Worm (Caenorhabditis elegans): Measurements from ENCODE around the gene nhr-162.

The nhr-162 gene

DNA sequence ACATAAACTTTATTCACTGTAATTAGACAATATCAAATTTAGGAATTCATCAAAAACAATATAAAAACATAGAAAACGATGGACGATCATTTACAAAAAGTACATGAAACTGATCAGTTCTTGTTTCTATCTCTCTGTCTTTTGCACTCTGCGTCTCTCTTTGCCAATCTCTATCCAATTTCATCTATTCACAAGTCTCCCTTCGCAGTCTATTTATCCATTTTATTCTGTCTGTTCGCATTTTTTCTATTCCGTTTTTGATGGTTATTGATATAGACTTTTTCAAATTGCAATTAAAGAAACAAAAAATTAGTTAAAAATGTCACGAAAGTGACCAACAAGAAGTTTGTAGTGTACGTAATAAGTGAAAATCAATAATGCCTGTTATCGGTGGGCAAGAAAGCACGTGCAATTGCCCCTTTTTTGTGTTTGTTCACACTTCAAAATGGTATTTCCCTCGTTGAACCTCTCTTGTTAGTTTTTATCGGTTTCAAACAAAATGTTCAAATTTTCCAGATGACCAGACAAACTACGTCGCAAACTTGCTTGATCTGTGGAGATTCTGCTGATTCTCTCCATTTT lies 6.7 kb upstream of the nhr-162 start, which contains the start of gene nhr-42:
TSS of gene nhr-42 (plus strand) at position 517 of the 582 bp plus-strand sequence.
- TF ChIP-seq nhr-80 (tag; optimal IDR thresholded peaks at IDR 0.05) (peak; percentile 55), mel-28 (tag; optimal IDR thresholded peaks at IDR 0.05; ENCODE audit: borderline replicate concordance) (no peak), F57C9.4 (tag; optimal IDR thresholded peaks at IDR 0.05) (no peak), lin-35 (GFP tag; optimal IDR thresholded peaks at IDR 0.05) (no peak), rcor-1 (GFP tag; IDR thresholded peaks at IDR 0.05) (no peak), cebp-1 (GFP tag; IDR thresholded peaks at IDR 0.05) (no peak), cebp-1 (tag; optimal IDR thresholded peaks at IDR 0.05) (peak; percentile 8), madf-10 (tag; optimal IDR thresholded peaks at IDR 0.05) (no peak), lag-1 (GFP tag; IDR thresholded peaks at IDR 0.05) (no peak), lsl-1 (GFP tag; optimal IDR thresholded peaks at IDR 0.05) (no peak), Y53G8AR.9 (GFP tag; conservative IDR thresholded peaks at IDR 0.05) (no peak), pha-4 (tag; optimal IDR thresholded peaks at IDR 0.05) (peak; percentile 72), egl-44 (GFP tag; IDR thresholded peaks at IDR 0.05) (no peak), ztf-6 (GFP tag; IDR thresholded peaks at IDR 0.05) (no peak), B0336.3 (GFP tag; IDR thresholded peaks at IDR 0.05) (no peak), hlh-12 (tag; optimal IDR thresholded peaks at IDR 0.05) (no peak), ztf-28 (GFP tag; IDR thresholded peaks at IDR 0.05) (no peak), hmg-1.2 (GFP tag; IDR thresholded peaks at IDR 0.05) (peak; percentile 37; the same call in 1 of the 2 replicates)

DNA sequence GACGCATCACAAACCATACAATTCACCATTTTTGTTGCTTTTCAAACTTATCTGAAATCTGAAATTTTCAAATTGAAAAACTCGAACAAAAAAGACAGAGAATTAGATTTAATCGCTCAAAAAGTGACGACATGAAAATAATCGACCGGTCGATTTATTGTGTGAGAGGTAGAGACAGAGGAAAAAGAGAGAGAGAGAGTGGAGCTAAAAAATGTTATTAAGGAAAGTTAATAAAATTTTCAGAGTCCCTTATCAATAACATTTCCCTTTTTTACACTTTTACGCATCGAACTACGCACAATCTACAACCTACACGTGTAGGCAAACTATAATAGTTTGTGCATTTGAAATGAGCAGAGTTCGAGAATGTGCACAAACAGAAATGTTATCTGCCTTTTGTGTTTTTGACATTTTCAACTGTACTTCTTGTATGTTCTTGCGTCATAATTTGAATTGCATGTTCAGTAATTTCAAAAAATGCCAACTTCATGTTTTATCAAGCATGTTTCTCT lies 5.4 kb upstream of the nhr-162 start, which contains the start of gene nhr-107:
TSS of gene nhr-107 (minus strand) at position 51 of the 512 bp plus-strand sequence.
- TF ChIP-seq nhr-80 (tag; optimal IDR thresholded peaks at IDR 0.05) (peak; percentile 3), F57C9.4 (tag; optimal IDR thresholded peaks at IDR 0.05) (no peak), lir-1 (GFP tag; conservative IDR thresholded peaks at IDR 0.05) (no peak), egl-44 (GFP tag; IDR thresholded peaks at IDR 0.05) (no peak)

DNA sequence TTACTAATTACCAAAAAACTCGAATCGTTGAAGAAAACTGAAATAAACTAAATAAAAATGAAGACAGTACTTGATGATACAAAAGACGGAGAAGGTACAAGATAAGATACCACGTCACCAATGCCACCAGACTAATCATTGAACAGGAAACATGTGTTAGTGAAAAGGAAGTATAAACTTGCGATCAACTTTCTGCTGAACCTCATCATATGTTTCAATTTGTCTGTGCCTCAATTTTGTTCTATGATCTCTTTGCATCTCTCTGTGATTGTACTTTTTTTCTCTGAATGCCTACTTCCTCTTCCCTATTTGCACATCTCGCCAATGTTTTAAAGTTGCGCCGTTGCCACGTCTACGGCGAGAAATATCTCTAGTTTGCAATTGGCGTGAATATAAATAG lies 2.3 kb upstream of the nhr-162 start:
- TF ChIP-seq mes-4 (tag; optimal IDR thresholded peaks at IDR 0.05) (no peak), lin-26 (GFP tag; IDR thresholded peaks at IDR 0.05) (no peak), let-607 (tag; optimal IDR thresholded peaks at IDR 0.05) (no peak), unc-130 (GFP tag; optimal IDR thresholded peaks at IDR 0.05) (no peak), ztf-28 (GFP tag; IDR thresholded peaks at IDR 0.05) (no peak), K12H6.12 (tag; optimal IDR thresholded peaks at IDR 0.05) (no peak), nfyb-1 (GFP tag; IDR thresholded peaks at IDR 0.05) (0 out of 2 replicates have a peak, but pooled peaks have one; percentile 46), hmg-1.2 (GFP tag; IDR thresholded peaks at IDR 0.05) (peak; percentile 44; the same call in 1 of the 2 replicates), tbp1 (GFP tag; optimal IDR thresholded peaks at IDR 0.05) (no peak), ztf-26 (tag; optimal IDR thresholded peaks at IDR 0.05) (peak; percentile 52), die-1 (tag; optimal IDR thresholded peaks at IDR 0.05) (peak; percentile 8), atf-7 (tag; optimal IDR thresholded peaks at IDR 0.05) (peak; percentile 58), let-526 (GFP tag; IDR thresholded peaks at IDR 0.05) (no peak), F22D6.2 (tag; optimal IDR thresholded peaks at IDR 0.05) (no peak), ztf-3 (GFP tag; optimal IDR thresholded peaks at IDR 0.05) (no peak), K11D2.4 (GFP tag; IDR thresholded peaks at IDR 0.05) (no peak), attf-5 (GFP tag; optimal IDR thresholded peaks at IDR 0.05) (peak; percentile 22), lin-40 (tag; optimal IDR thresholded peaks at IDR 0.05) (peak; percentile 68), ceh-58 (GFP tag; IDR thresholded peaks at IDR 0.05) (no peak), madf-3 (GFP tag; IDR thresholded peaks at IDR 0.05) (no peak), lag-1 (GFP tag; IDR thresholded peaks at IDR 0.05) (no peak), somi-1 (GFP tag; optimal IDR thresholded peaks at IDR 0.05) (peak; percentile 69), Y56A3A.18 (GFP tag; IDR thresholded peaks at IDR 0.05) (no peak), nhr-80 (tag; optimal IDR thresholded peaks at IDR 0.05) (peak; percentile 66), attf-3 (GFP tag; conservative IDR thresholded peaks at IDR 0.05) (no peak), cebp-1 (GFP tag; IDR thresholded peaks at IDR 0.05) (no peak), cebp-1 (tag; optimal IDR thresholded peaks at IDR 0.05) (peak; percentile 41), F57A8.1 (GFP tag; optimal IDR thresholded peaks at IDR 0.05) (no peak), F10E7.11 (tag; optimal IDR thresholded peaks at IDR 0.05) (no peak), Y95B8A.8 (GFP tag; IDR thresholded peaks at IDR 0.05) (no peak), snpc-1.1 (tag; optimal IDR thresholded peaks at IDR 0.05; ENCODE audit: insufficient read depth) (no peak)

Data from whole organism, young adult.